Worm (Caenorhabditis elegans) whole organism, young adult: ENCODE measurements around the gene clec-257.

Experiments
- B0261.1 ChIP-seq: sonication (generic microtip); optimal IDR thresholded peaks from 2 replicates; lab custom pipeline; 2016; ENCODE audit warnings: mild to moderate bottlenecking, missing genetic modification characterization, moderate library complexity, missing compliant biosample characterization
- C17E4.6 ChIP-seq: fragments of 200-800 bp; sonication (Bioruptor generic); IDR thresholded peaks from 2 replicates; pipeline ENCODE4 v1.3.6; 2022; ENCODE audit warnings: missing genetic modification reagents, missing genetic modification characterization, missing compliant biosample characterization
- K11D2.4 ChIP-seq: fragments of 200-800 bp; sonication (Bioruptor generic); IDR thresholded peaks from 2 replicates; pipeline ENCODE4 v1.3.6; 2022; ENCODE audit warnings: missing genetic modification reagents, missing genetic modification characterization, missing compliant biosample characterization
- K12H6.12 ChIP-seq: fragments of 200-800 bp; sonication (Bioruptor generic); optimal IDR thresholded peaks from 2 replicates; lab custom pipeline; 2018; ENCODE audit warnings: mild to moderate bottlenecking, missing genetic modification characterization, missing compliant biosample characterization
- Y53G8AR.9 ChIP-seq: fragments of 200-800 bp; sonication (Bioruptor generic); conservative IDR thresholded peaks from 2 replicates; pipeline ENCODE4 v1.3.6; 2022; ENCODE audit warnings: missing genetic modification reagents, missing genetic modification characterization, missing compliant biosample characterization
- aptf-2 ChIP-seq: fragments of 200-800 bp; sonication (Bioruptor generic); conservative IDR thresholded peaks from 2 replicates; pipeline ENCODE4 v1.3.6; 2022; ENCODE audit warnings: missing genetic modification reagents, missing genetic modification characterization, missing compliant biosample characterization
- attf-6 ChIP-seq: fragments of 200-800 bp; sonication (Bioruptor generic); IDR thresholded peaks from 2 replicates; pipeline ENCODE4 v1.3.6; 2022; ENCODE audit warnings: missing genetic modification reagents, missing genetic modification characterization, missing compliant biosample characterization
- ccch-3 ChIP-seq: fragments of 200-800 bp; sonication (Bioruptor generic); optimal IDR thresholded peaks from 2 replicates; lab custom pipeline; 2018; ENCODE audit warnings: mild to moderate bottlenecking, missing genetic modification characterization, missing compliant biosample characterization
- cebp-2 ChIP-seq: fragments of 200-800 bp; sonication (Bioruptor generic); IDR thresholded peaks from 2 replicates; pipeline ENCODE4 v1.3.6; 2022; ENCODE audit warnings: missing genetic modification characterization, missing compliant biosample characterization
- ceh-79 ChIP-seq: sonication (generic microtip); optimal IDR thresholded peaks from 2 replicates; lab custom pipeline; 2017; ENCODE audit warnings: mild to moderate bottlenecking, missing genetic modification characterization, missing compliant biosample characterization
- chd-7 ChIP-seq: sonication (generic microtip); optimal IDR thresholded peaks from 2 replicates; lab custom pipeline; 2016; ENCODE audit warnings: mild to moderate bottlenecking, missing genetic modification characterization, moderate library complexity, missing compliant biosample characterization
- die-1 ChIP-seq: sonication (generic microtip); optimal IDR thresholded peaks from 2 replicates; lab custom pipeline; 2016; ENCODE audit warnings: missing genotype, mild to moderate bottlenecking, missing genetic modification characterization, missing compliant biosample characterization
- dox-1 ChIP-seq: fragments of 200-800 bp; sonication (Bioruptor generic); IDR thresholded peaks from 2 replicates; pipeline ENCODE4 v1.3.6; 2022; ENCODE audit warnings: missing genetic modification reagents, missing genetic modification characterization, missing compliant biosample characterization
- egl-44 ChIP-seq: fragments of 200-800 bp; sonication (Bioruptor generic); IDR thresholded peaks from 2 replicates; pipeline ENCODE4 v1.3.6; 2022; ENCODE audit warnings: missing genetic modification reagents, missing genetic modification characterization, missing compliant biosample characterization
- ekl-4 ChIP-seq: fragments of 200-800 bp; sonication (Bioruptor generic); IDR thresholded peaks from 2 replicates; pipeline ENCODE4 v1.3.6; 2022; ENCODE audit warnings: missing genetic modification reagents, missing genetic modification characterization, missing compliant biosample characterization
- gei-17 ChIP-seq: fragments of 200-800 bp; sonication (Bioruptor generic); optimal IDR thresholded peaks from 2 replicates; lab custom pipeline; 2018; ENCODE audit warnings: mild to moderate bottlenecking, missing genetic modification characterization, missing compliant biosample characterization
- him-1 ChIP-seq: sonication (generic microtip); optimal IDR thresholded peaks from 2 replicates; lab custom pipeline; 2016; ENCODE audit warnings: missing genotype, missing genetic modification reagents, missing genetic modification characterization, missing compliant biosample characterization
- hlh-26 ChIP-seq: fragments of 200-800 bp; sonication (Bioruptor generic); conservative IDR thresholded peaks from 2 replicates; pipeline ENCODE4 v1.3.6; 2022; ENCODE audit warnings: missing genetic modification reagents, missing genetic modification characterization, missing compliant biosample characterization
- hrde-1 ChIP-seq: sonication (generic microtip); optimal IDR thresholded peaks from 2 replicates; lab custom pipeline; 2016; ENCODE audit warnings: missing genetic modification characterization, mild to moderate bottlenecking, missing compliant biosample characterization, moderate library complexity, missing genotype, missing genetic modification reagents, borderline replicate concordance
- lin-26 ChIP-seq: fragments of 200-800 bp; sonication (Bioruptor generic); IDR thresholded peaks from 2 replicates; pipeline ENCODE4 v1.3.6; 2022; ENCODE audit warnings: missing genetic modification reagents, missing genetic modification characterization, missing compliant biosample characterization
- lin-54 ChIP-seq: fragments of 200-800 bp; sonication (Bioruptor generic); optimal IDR thresholded peaks from 2 replicates; lab custom pipeline; 2018; ENCODE audit warnings: mild to moderate bottlenecking, missing genetic modification characterization, missing compliant biosample characterization
- lsy-27 ChIP-seq: sonication (generic microtip); optimal IDR thresholded peaks from 2 replicates; lab custom pipeline; 2017; ENCODE audit warnings: missing genetic modification characterization, mild to moderate bottlenecking, missing compliant biosample characterization, antibody characterized with exemption, missing genotype, borderline replicate concordance; ENCODE audit not compliant: insufficient read depth
- madf-6 ChIP-seq: fragments of 200-800 bp; sonication (Bioruptor generic); IDR thresholded peaks from 2 replicates; pipeline ENCODE4 v1.3.6; 2022; ENCODE audit warnings: missing genetic modification reagents, missing genetic modification characterization, missing compliant biosample characterization
- mcd-1 ChIP-seq: fragments of 200-800 bp; sonication (Bioruptor generic); IDR thresholded peaks from 2 replicates; pipeline ENCODE4 v1.3.6; 2022; ENCODE audit warnings: missing genetic modification reagents, missing genetic modification characterization, missing compliant biosample characterization
- mxl-1 ChIP-seq: sonication (generic microtip); optimal IDR thresholded peaks from 2 replicates; lab custom pipeline; 2016; ENCODE audit warnings: missing genetic modification characterization, missing compliant biosample characterization
- nfya-1 ChIP-seq: sonication (generic microtip); optimal IDR thresholded peaks from 2 replicates; lab custom pipeline; 2017; ENCODE audit warnings: antibody characterized with exemption, missing compliant biosample characterization, missing genetic modification characterization, borderline replicate concordance; ENCODE audit not compliant: insufficient read depth
- nfya-2 ChIP-seq: fragments of 200-800 bp; sonication (Bioruptor generic); IDR thresholded peaks from 2 replicates; pipeline ENCODE4 v1.3.6; 2022; ENCODE audit warnings: missing genetic modification reagents, missing genetic modification characterization, missing compliant biosample characterization
- nfyb-1 ChIP-seq: fragments of 200-800 bp; sonication (Bioruptor generic); IDR thresholded peaks from 2 replicates; pipeline ENCODE4 v1.3.6; 2022; ENCODE audit warnings: missing genetic modification reagents, missing genetic modification characterization, missing compliant biosample characterization
- nhr-120 ChIP-seq: fragments of 200-800 bp; sonication (Bioruptor generic); IDR thresholded peaks from 2 replicates; pipeline ENCODE4 v1.3.6; 2022; ENCODE audit warnings: missing genetic modification characterization, missing compliant biosample characterization
- nhr-90 ChIP-seq: sonication (generic microtip); optimal IDR thresholded peaks from 2 replicates; lab custom pipeline; 2016; ENCODE audit warnings: missing genotype, mild to moderate bottlenecking, missing genetic modification characterization, missing compliant biosample characterization
- pbrm-1 ChIP-seq: fragments of 200-800 bp; sonication (Bioruptor generic); IDR thresholded peaks from 2 replicates; pipeline ENCODE4 v1.3.6; 2022; ENCODE audit warnings: missing genetic modification reagents, missing genetic modification characterization, missing compliant biosample characterization
- pha-4 ChIP-seq: fragments of 150-350 bp; sonication (generic microtip); optimal IDR thresholded peaks from 2 replicates; lab custom pipeline; 2014; ENCODE audit warnings: missing biosample characterization, missing genetic modification reagents, missing genetic modification characterization
- rec-8 ChIP-seq, 2 experiments: sonication (generic microtip); optimal IDR thresholded peaks; 2 replicates each; lab custom pipeline; 2016; ENCODE audit warnings: mild to moderate bottlenecking in 2 of 2, missing genetic modification characterization in 2 of 2, missing genetic modification reagents in 2 of 2, missing genotype in 2 of 2, missing biosample characterization in 1 of 2, missing compliant biosample characterization in 1 of 2, moderate library complexity in 1 of 2
- repo-1 ChIP-seq: sonication (generic microtip); optimal IDR thresholded peaks from 2 replicates; lab custom pipeline; 2017; ENCODE audit warnings: mild to moderate bottlenecking, missing genetic modification characterization, missing compliant biosample characterization
- somi-1 ChIP-seq: fragments of 200-800 bp; sonication (Bioruptor generic); optimal IDR thresholded peaks from 2 replicates; lab custom pipeline; 2018; ENCODE audit warnings: mild to moderate bottlenecking, missing genetic modification characterization, missing compliant biosample characterization
- tbp1 ChIP-seq: fragments of 200-800 bp; sonication (Bioruptor generic); optimal IDR thresholded peaks from 2 replicates; lab custom pipeline; 2018; ENCODE audit warnings: mild to moderate bottlenecking, missing genetic modification characterization, missing compliant biosample characterization
- tlf-1 ChIP-seq: fragments of 200-800 bp; sonication (Bioruptor generic); optimal IDR thresholded peaks from 2 replicates; lab custom pipeline; 2018; ENCODE audit warnings: mild to moderate bottlenecking, missing genetic modification characterization, missing compliant biosample characterization
- unc-130 ChIP-seq: sonication (generic microtip); optimal IDR thresholded peaks from 2 replicates; lab custom pipeline; 2016; ENCODE audit warnings: missing genetic modification reagents, missing genetic modification characterization, missing compliant biosample characterization
- unc-62 ChIP-seq: fragments of 150-350 bp; optimal IDR thresholded peaks from 2 replicates; lab custom pipeline; 2014; ENCODE audit warnings: missing biosample characterization, missing genetic modification reagents, missing genetic modification characterization
- zfh-2 ChIP-seq: fragments of 200-800 bp; sonication (Bioruptor generic); conservative IDR thresholded peaks from 2 replicates; pipeline ENCODE4 v1.3.6; 2022; ENCODE audit warnings: missing genetic modification reagents, missing genetic modification characterization, missing compliant biosample characterization
- ztf-18 ChIP-seq: sonication (generic microtip); optimal IDR thresholded peaks from 2 replicates; lab custom pipeline; 2016; ENCODE audit warnings: missing genotype, mild to moderate bottlenecking, missing genetic modification characterization, missing compliant biosample characterization
- ztf-22 ChIP-seq: fragments of 200-800 bp; sonication (Bioruptor generic); optimal IDR thresholded peaks from 2 replicates; lab custom pipeline; 2018; ENCODE audit warnings: mild to moderate bottlenecking, missing genetic modification characterization, moderate library complexity, missing compliant biosample characterization
- ztf-3 ChIP-seq: fragments of 200-800 bp; sonication (Bioruptor generic); optimal IDR thresholded peaks from 2 replicates; lab custom pipeline; 2018; ENCODE audit warnings: mild to moderate bottlenecking, missing genetic modification characterization, missing compliant biosample characterization

clec-257 gene

ce11 chrV:18742108-18742507, 30.8 kb upstream of the clec-257 start, which contains the start of gene clec-250:
clec-250 (minus strand) TSS chrV:18742208.
- TF ChIP-seq mxl-1 (tag; lab: Kevin White, UChicago): no peak
- no peak for TF ChIP-seq K12H6.12 (tag; lab: Kevin White, UChicago)
- no peak for TF ChIP-seq rec-8 (tag; optimal IDR thresholded peaks at IDR 0.05; lab: Kevin White, UChicago)
- TF ChIP-seq ceh-79: no peak
- TF ChIP-seq ekl-4 (GFP tag; lab: Robert Waterston, UW): no peak
- no peak for TF ChIP-seq somi-1 (GFP tag; lab: Kevin White, UChicago)
- no peak for TF ChIP-seq nhr-90 (tag; lab: Kevin White, UChicago)
- no peak for TF ChIP-seq Y53G8AR.9 (GFP tag; lab: Robert Waterston, UW)
- no peak for TF ChIP-seq lin-54
- no peak for TF ChIP-seq pha-4 (tag; lab: Kevin White, UChicago)
- TF ChIP-seq unc-62 (GFP tag; lab: Kevin White, UChicago): no peak
- TF ChIP-seq aptf-2 (GFP tag; lab: Robert Waterston, UW): no peak
- no peak for TF ChIP-seq hrde-1 (tag; lab: Kevin White, UChicago)

- TF ChIP-seq C17E4.6 (no peak), mxl-1 (tag; lab: Kevin White, UChicago) (no peak), pbrm-1 (no peak), attf-6 (GFP tag; lab: Robert Waterston, UW) (no peak), gei-17 (GFP tag; lab: Kevin White, UChicago) (no peak), lsy-27 (tag; lab: Kevin White, UChicago) (no peak), K12H6.12 (tag; lab: Kevin White, UChicago) (no peak), him-1 (tag; lab: Kevin White, UChicago) (no peak), cebp-2 (GFP tag; lab: Robert Waterston, UW) (no peak), ccch-3 (GFP tag; lab: Kevin White, UChicago) (no peak), zfh-2 (peak; percentile 77; the same call in 1 of the 2 replicates), egl-44 (GFP tag; lab: Robert Waterston, UW) (no peak), tbp1 (GFP tag; lab: Kevin White, UChicago) (no peak), dox-1 (GFP tag; lab: Robert Waterston, UW) (0 out of 2 replicates have a peak, but pooled peaks have one; percentile 9), nfya-1 (no peak), repo-1 (tag; lab: Kevin White, UChicago) (no peak), lin-54 (no peak)
- TF ChIP-seq, all 124 proteins: peak for 2
Observed at ce11 chrV:18746937-18747660, 25.8 kb upstream of the clec-257 start, which contains the start of gene clec-251. clec-251 (minus strand) TSS chrV:18746987.

ce11 chrV:18748726-18749125, 24.1 kb upstream of the clec-257 start, which contains the start of gene clec-252:
clec-252 (minus strand) TSS chrV:18748826.
- no peak for TF ChIP-seq ztf-3 (GFP tag; lab: Kevin White, UChicago)
- no peak for TF ChIP-seq unc-130
- no peak for TF ChIP-seq mcd-1 (GFP tag; lab: Robert Waterston, UW)

- TF ChIP-seq nhr-120 (GFP tag; lab: Robert Waterston, UW) (no peak), nfyb-1 (GFP tag; lab: Robert Waterston, UW) (no peak), nfya-2 (GFP tag; lab: Robert Waterston, UW) (no peak), ekl-4 (GFP tag; lab: Robert Waterston, UW) (no peak), tlf-1 (GFP tag; lab: Kevin White, UChicago) (no peak), hlh-26 (GFP tag; lab: Robert Waterston, UW) (no peak), B0261.1 (tag; lab: Kevin White, UChicago) (no peak), unc-62 (GFP tag; lab: Kevin White, UChicago) (no peak), die-1 (tag; lab: Kevin White, UChicago) (no peak), chd-7 (tag; lab: Kevin White, UChicago) (no peak), ztf-22 (GFP tag; lab: Kevin White, UChicago) (no peak), ztf-18 (no peak), K12H6.12 (tag; lab: Kevin White, UChicago) (no peak), lin-26 (GFP tag; lab: Robert Waterston, UW) (no peak), madf-6 (GFP tag; lab: Robert Waterston, UW) (no peak), K11D2.4 (no peak)
Observed at ce11 chrV:18750445-18750844, 22.4 kb upstream of the clec-257 start, which contains the start of the genes F11D11.21 and F11D11.12. F11D11.21 (minus strand) TSS chrV:18750545. F11D11.12 (minus strand) TSS chrV:18750682.
